Fruit fly (Drosophila melanogaster): ENCODE measurements around the gene tHMG2.

tHMG2 gene

DNA sequence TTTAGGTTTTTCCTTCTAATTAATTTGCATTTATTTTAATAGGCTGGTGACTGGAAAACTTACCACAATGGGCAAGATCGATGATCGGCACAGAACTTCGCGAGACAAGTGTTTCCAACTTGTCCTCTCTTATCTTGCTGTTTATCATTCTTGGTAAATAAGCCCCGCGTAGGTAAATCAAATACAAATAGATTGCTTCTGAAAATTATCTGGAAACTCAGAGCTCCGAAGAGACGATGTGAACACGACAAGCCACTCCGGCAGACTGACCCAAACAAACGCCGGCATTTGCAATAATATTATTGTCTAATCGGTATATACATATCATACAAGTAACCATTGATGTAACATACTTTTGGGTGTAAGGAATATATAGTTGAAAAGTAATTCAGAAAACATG is 37.6 kb downstream of the tHMG2 start, which contains the start of gene CG33099 (continued):
- TF ChIP-seq fd102C (GFP tag; optimal IDR thresholded peaks at IDR 0.05): peak; percentile 67
- no peak for TF ChIP-seq ato (GFP tag; IDR thresholded peaks at IDR 0.05; ENCODE audit: partially characterized antibody)
- no peak for TF ChIP-seq jumu (GFP tag; optimal IDR thresholded peaks at IDR 0.05)
- no peak for TF ChIP-seq CG2120 (GFP tag; optimal IDR thresholded peaks at IDR 0.05)
- peak; percentile 64 for TF ChIP-seq CrebB (tag; optimal IDR thresholded peaks at IDR 0.05)
- TF ChIP-seq Max (GFP tag; optimal IDR thresholded peaks at IDR 0.05): no peak
- TF ChIP-seq CG15073 (GFP tag; optimal IDR thresholded peaks at IDR 0.05): no peak
- peak; percentile 62; the same call in 1 of the 2 replicates for TF ChIP-seq ara (GFP tag; IDR thresholded peaks at IDR 0.05)
- TF ChIP-seq CG14965 (GFP tag; optimal IDR thresholded peaks at IDR 0.05; ENCODE audit: borderline replicate concordance): no peak
- no peak for TF ChIP-seq hbn (GFP tag; IDR thresholded peaks at IDR 0.05; ENCODE audit: partially characterized antibody)
- TF ChIP-seq CG1792 (GFP tag; optimal IDR thresholded peaks at IDR 0.05): peak; percentile 30
- no peak for TF ChIP-seq nmo (GFP tag; optimal IDR thresholded peaks at IDR 0.05)
- peak; percentile 32 for TF ChIP-seq scrt (GFP tag; optimal IDR thresholded peaks at IDR 0.05)
- TF ChIP-seq luna (GFP tag; optimal IDR thresholded peaks at IDR 0.05): no peak
- TF ChIP-seq E2f2 (GFP tag; IDR thresholded peaks at IDR 0.05): peak; percentile 37; the same call in 1 of the 2 replicates
- peak; percentile 65 for TF ChIP-seq Hmr (GFP tag; optimal IDR thresholded peaks at IDR 0.05)
- TF ChIP-seq Sin3A (optimal IDR thresholded peaks at IDR 0.05): no peak
- TF ChIP-seq Fer2 (tag; optimal IDR thresholded peaks at IDR 0.05): no peak
- TF ChIP-seq CG4404 (GFP tag; IDR thresholded peaks at IDR 0.05): no peak
- TF ChIP-seq Xrp1 (GFP tag; IDR thresholded peaks at IDR 0.05): peak; percentile 51
- no peak for TF ChIP-seq salm (tag; optimal IDR thresholded peaks at IDR 0.05)
- no peak for TF ChIP-seq ems (GFP tag; optimal IDR thresholded peaks at IDR 0.05)
- no peak for TF ChIP-seq Trl (optimal IDR thresholded peaks at IDR 0.05)
- TF ChIP-seq Trl (GFP tag; optimal IDR thresholded peaks at IDR 0.05): no peak
- peak; percentile 12; the same call in 1 of the 2 replicates for TF ChIP-seq ranshi (GFP tag; IDR thresholded peaks at IDR 0.05)
- TF ChIP-seq CG13296 (GFP tag; optimal IDR thresholded peaks at IDR 0.05): peak; percentile 72
- no peak for TF ChIP-seq nerfin-2 (GFP tag; IDR thresholded peaks at IDR 0.05; ENCODE audit: partially characterized antibody)
- peak; percentile 4 for TF ChIP-seq tap (tag; optimal IDR thresholded peaks at IDR 0.05)
- TF ChIP-seq CG17568 (GFP tag; optimal IDR thresholded peaks at IDR 0.05): peak; percentile 68
- TF ChIP-seq CG12744 (GFP tag; optimal IDR thresholded peaks at IDR 0.05): peak; percentile 26
- TF ChIP-seq HmgZ (tag; optimal IDR thresholded peaks at IDR 0.05): peak; percentile 66
- no peak for TF ChIP-seq D (optimal IDR thresholded peaks at IDR 0.05)
- peak; percentile 15 for TF ChIP-seq D (GFP tag; optimal IDR thresholded peaks at IDR 0.05)
- TF ChIP-seq ssp (GFP tag; IDR thresholded peaks at IDR 0.05): no peak
- no peak for TF ChIP-seq tll (GFP tag; optimal IDR thresholded peaks at IDR 0.05)
- TF ChIP-seq sd (tag; optimal IDR thresholded peaks at IDR 0.05): peak; percentile 18
- TF ChIP-seq CG17829 (tag; optimal IDR thresholded peaks at IDR 0.05): no peak
- peak in 1 of 2 experiments; percentile 45 for TF ChIP-seq insv (GFP tag; optimal IDR thresholded peaks at IDR 0.05)
- TF ChIP-seq CG11560 (tag; IDR thresholded peaks at IDR 0.05): no peak
- TF ChIP-seq CG8944 (GFP tag; optimal IDR thresholded peaks at IDR 0.05): peak; percentile 25
- TF ChIP-seq tx (GFP tag; optimal IDR thresholded peaks at IDR 0.05): no peak
- TF ChIP-seq B-H1 (GFP tag; IDR thresholded peaks at IDR 0.05): no peak; the same call in 2 of the 3 replicates
- no peak for TF ChIP-seq az2 (GFP tag; optimal IDR thresholded peaks at IDR 0.05)
- peak; percentile 4 for TF ChIP-seq kay (GFP tag; optimal IDR thresholded peaks at IDR 0.05)
- no peak for TF ChIP-seq ind (GFP tag; optimal IDR thresholded peaks at IDR 0.05)
- no peak for TF ChIP-seq CG18476 (GFP tag; optimal IDR thresholded peaks at IDR 0.05)
- no peak for TF ChIP-seq CG31365 (tag; optimal IDR thresholded peaks at IDR 0.05)
- TF ChIP-seq Vsx1 (GFP tag; optimal IDR thresholded peaks at IDR 0.05): peak; percentile 34
- no peak for TF ChIP-seq slou (GFP tag; optimal IDR thresholded peaks at IDR 0.05)
- peak; percentile 55 for TF ChIP-seq CG17359 (tag; optimal IDR thresholded peaks at IDR 0.05)
- TF ChIP-seq Hsf (GFP tag; optimal IDR thresholded peaks at IDR 0.05): no peak
- no peak for TF ChIP-seq tna (GFP tag; IDR thresholded peaks at IDR 0.05; ENCODE audit: partially characterized antibody)
